Worm (Caenorhabditis elegans): ENCODE data around the gene cash-1.
A peak's percentile ranks its signal among the peaks of the same experiment; 100 is the strongest.

Gene cash-1

DNA sequence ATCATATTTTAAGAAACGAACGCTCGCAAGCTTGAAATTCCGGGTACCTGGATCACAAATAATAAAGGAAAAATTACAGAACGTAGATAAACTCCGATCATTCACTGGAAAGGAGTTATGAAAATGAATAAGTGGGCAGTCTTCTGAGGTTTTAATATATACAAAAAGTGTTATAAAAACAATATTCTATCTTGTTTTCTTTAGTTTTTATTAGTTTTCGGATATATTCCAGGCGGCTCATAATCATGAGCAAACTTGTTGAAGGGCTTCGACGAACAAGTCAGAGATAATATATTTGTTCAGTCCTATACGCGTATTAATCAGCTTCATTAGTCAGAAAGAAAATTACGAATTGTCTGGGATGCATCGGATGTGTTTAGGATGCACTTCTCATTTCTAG, 48.1 kb upstream of the cash-1 start, which contains the start of gene gcy-6:
TSS of gene gcy-6 (minus strand) at position 101 of the 400 bp plus-strand sequence.
- TF ChIP-seq unc-62 (GFP tag; optimal IDR thresholded peaks at IDR 0.05 in 1 of 2), result peak in 1 of 2 experiments; percentile 15
- TF ChIP-seq unc-62 (tag; optimal IDR thresholded peaks at IDR 0.05), result no peak
- no peak for TF ChIP-seq D1046.2 (GFP tag; IDR thresholded peaks at IDR 0.05)
- TF ChIP-seq daf-19 (GFP tag; conservative IDR thresholded peaks at IDR 0.05), result no peak
- TF ChIP-seq aha-1 (tag), result peak; percentile 85

DNA sequence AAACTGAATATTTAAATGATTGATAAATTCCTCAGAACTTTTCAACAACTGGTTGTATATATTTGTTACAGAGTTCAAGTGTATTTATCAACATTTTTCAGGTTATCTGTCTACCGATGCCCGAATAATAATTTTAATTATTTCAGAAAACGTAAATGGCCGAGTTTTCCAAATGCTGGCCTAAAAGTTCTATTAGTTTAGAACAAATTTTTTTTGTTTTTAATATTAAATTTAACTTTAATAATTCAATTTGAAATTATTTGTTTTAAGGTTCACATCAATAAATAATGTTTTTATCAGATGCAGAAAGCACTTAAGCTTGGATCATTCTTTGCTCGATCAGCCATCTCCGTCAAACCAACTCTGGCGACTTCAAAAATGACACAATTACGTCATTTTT, 47.7 kb upstream of the cash-1 start, which contains the start of gene trx-2:
TSS of gene trx-2 (plus strand) at position 301 of the 400 bp plus-strand sequence.
- TF ChIP-seq egl-43 (GFP tag; IDR thresholded peaks at IDR 0.05), result no peak
- TF ChIP-seq aly-2 (tag; optimal IDR thresholded peaks at IDR 0.05), result no peak
- no peak for TF ChIP-seq fos-1 (tag; optimal IDR thresholded peaks at IDR 0.05)
- TF ChIP-seq php-3 (GFP tag; IDR thresholded peaks at IDR 0.05), result no peak
- TF ChIP-seq lir-3 (tag; optimal IDR thresholded peaks at IDR 0.05), result no peak
- no peak for TF ChIP-seq dpl-1 (GFP tag; optimal IDR thresholded peaks at IDR 0.05)
- no peak for TF ChIP-seq lsy-2 (tag; optimal IDR thresholded peaks at IDR 0.05)

DNA sequence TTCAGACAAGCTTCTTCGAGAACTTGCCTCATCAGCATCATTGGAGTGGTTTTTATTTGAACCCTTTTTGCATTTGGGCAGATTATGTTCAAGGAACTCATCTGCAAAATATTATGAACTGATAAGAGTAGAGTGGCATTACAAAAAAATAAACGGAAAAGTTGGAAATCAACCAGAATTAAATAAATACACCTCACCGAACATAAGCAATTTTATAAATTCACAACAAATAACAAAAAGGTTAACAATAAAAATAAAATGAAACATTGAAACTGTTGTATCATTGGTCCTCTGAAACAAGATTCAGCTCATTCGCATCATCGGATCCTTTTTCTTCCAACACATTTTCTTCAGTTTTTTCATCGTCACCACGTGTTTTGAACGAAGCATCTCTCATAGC, 44.8 kb upstream of the cash-1 start, which contains the start of gene asps-1:
TSS of gene asps-1 (minus strand) at position 101 of the 400 bp plus-strand sequence.
- TF ChIP-seq dpl-1 (GFP tag; optimal IDR thresholded peaks at IDR 0.05) (no peak), aha-1 (tag) (peak; percentile 67)

DNA sequence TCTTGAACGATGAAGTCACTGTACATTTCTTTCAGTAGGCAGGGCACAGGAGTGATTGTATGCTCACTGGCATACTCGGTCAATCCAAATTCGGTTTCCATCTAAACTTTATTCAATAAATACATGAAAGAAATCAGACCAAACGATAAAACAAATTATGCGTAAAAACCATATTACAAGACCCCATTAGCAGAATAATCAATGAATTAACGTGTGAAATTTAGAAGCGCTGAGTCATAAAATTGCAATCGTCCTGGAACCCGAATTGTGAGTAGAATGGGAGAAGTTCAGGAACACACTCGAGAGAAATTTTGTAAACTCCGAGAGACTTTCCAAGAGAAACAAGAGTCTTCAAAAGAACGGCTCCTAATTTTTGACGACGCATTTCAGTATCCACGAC, 42.6 kb upstream of the cash-1 start, which contains the start of gene B0024.11:
TSS of gene B0024.11 (minus strand) at position 101 of the 400 bp plus-strand sequence.
- TF ChIP-seq pqm-1 (tag; optimal IDR thresholded peaks at IDR 0.05), result no peak
- TF ChIP-seq ceh-28 (tag; optimal IDR thresholded peaks at IDR 0.05), result no peak
- TF ChIP-seq ceh-62 (tag; optimal IDR thresholded peaks at IDR 0.05), result no peak
- no peak for TF ChIP-seq dmd-8 (GFP tag; IDR thresholded peaks at IDR 0.05)
- no peak for TF ChIP-seq Y48G9A.11 (GFP tag; IDR thresholded peaks at IDR 0.05)
- TF ChIP-seq T26A8.4 (GFP tag; IDR thresholded peaks at IDR 0.05), result no peak
- no peak for TF ChIP-seq mxl-3 (GFP tag; optimal IDR thresholded peaks at IDR 0.05)
- TF ChIP-seq nhr-41 (GFP tag; IDR thresholded peaks at IDR 0.05), result no peak
- TF ChIP-seq Y5F2A.4 (GFP tag; optimal IDR thresholded peaks at IDR 0.05), result no peak
- TF ChIP-seq dmd-9 (GFP tag; IDR thresholded peaks at IDR 0.05), result no peak
- TF ChIP-seq nhr-76 (tag; optimal IDR thresholded peaks at IDR 0.05), result no peak
- TF ChIP-seq F10B5.3 (tag; optimal IDR thresholded peaks at IDR 0.05), result no peak
- TF ChIP-seq unc-130 (GFP tag; optimal IDR thresholded peaks at IDR 0.05), result no peak
- TF ChIP-seq egl-27 (tag; optimal IDR thresholded peaks at IDR 0.05), result no peak

DNA sequence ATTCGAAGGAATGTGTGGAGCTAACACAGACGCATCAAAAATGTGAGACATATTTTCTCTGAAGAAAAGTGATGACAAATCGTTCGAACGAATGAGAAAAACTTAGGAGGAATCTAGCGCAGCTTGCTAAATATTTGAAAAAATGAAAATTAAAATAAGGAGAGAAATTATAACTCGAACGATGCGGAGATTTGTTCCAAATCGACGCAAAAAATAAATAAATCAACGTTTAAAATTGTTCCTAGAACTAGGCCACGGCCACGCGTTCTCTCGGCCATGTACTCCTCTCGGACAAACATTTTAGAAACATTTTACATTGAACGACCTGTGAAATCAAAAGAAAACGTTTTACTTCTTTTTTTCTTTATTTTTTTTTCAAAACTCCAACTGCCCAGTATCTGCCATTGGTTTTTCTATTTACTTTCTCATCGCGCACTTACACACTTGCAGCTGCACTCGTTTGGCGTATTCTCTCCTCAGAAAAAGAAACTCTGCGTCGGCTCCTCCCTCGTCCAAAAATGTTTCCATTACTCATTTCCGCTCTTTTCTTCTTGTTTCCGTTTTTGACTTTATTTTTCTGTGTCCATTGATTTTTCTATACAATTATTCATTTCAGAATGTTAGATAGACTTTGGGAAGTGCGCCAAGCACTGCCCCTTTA, 41.8 kb upstream of the cash-1 start, which contains the start of the genes gna-1 and B0024.13:
TSS of gene gna-1 (minus strand) at position 51 of the 661 bp plus-strand sequence.
TSS of gene B0024.13 (plus strand) at position 611 of the 661 bp plus-strand sequence.
- TF ChIP-seq Y48G9A.11 (GFP tag; IDR thresholded peaks at IDR 0.05) (no peak), skn-1 (tag; optimal IDR thresholded peaks at IDR 0.05) (no peak), daf-16 (GFP tag; optimal IDR thresholded peaks at IDR 0.05) (no peak), daf-16 (tag; optimal IDR thresholded peaks at IDR 0.05) (no peak), dve-1 (tag; optimal IDR thresholded peaks at IDR 0.05; ENCODE audit: insufficient read depth) (no peak), lir-3 (tag; optimal IDR thresholded peaks at IDR 0.05) (no peak), mep-1 (tag; optimal IDR thresholded peaks at IDR 0.05) (no peak), unc-130 (GFP tag; optimal IDR thresholded peaks at IDR 0.05) (peak; percentile 87), dpl-1 (GFP tag; optimal IDR thresholded peaks at IDR 0.05) (peak; percentile 61), spr-3 (GFP tag; optimal IDR thresholded peaks at IDR 0.05) (no peak), dmd-9 (GFP tag; IDR thresholded peaks at IDR 0.05) (0 out of 2 replicates have a peak, but pooled peaks have one; percentile 49), ztf-11 (tag; optimal IDR thresholded peaks at IDR 0.05) (no peak), ceh-62 (tag; optimal IDR thresholded peaks at IDR 0.05) (no peak), pha-4 (GFP tag; IDR thresholded peaks at IDR 0.05) (no peak), pha-4 (tag; optimal IDR thresholded peaks at IDR 0.05) (peak; percentile 21), arid-1 (GFP tag; conservative IDR thresholded peaks at IDR 0.05) (no peak), lin-39 (tag; optimal IDR thresholded peaks at IDR 0.05) (no peak), ceh-28 (tag; optimal IDR thresholded peaks at IDR 0.05) (no peak), php-3 (GFP tag; IDR thresholded peaks at IDR 0.05) (no peak), mxl-2 (GFP tag; conservative IDR thresholded peaks at IDR 0.05) (no peak), tag-97 (GFP tag; IDR thresholded peaks at IDR 0.05) (no peak), hmg-1.1 (GFP tag; IDR thresholded peaks at IDR 0.05) (no peak), nhr-6 (tag; optimal IDR thresholded peaks at IDR 0.05) (no peak), lin-29 (GFP tag; IDR thresholded peaks at IDR 0.05) (no peak), vab-7 (GFP tag; IDR thresholded peaks at IDR 0.05) (no peak), ceh-44 (GFP tag; IDR thresholded peaks at IDR 0.05) (0 out of 2 replicates have a peak, but pooled peaks have one; percentile 45)
